Worm (Caenorhabditis elegans) whole organism, late embryonic: ENCODE measurements around the gene dmsr-14.

Experiments used
- ceh-19 ChIP-seq: fragments of 200-800 bp; sonication (Bioruptor generic); optimal IDR thresholded peaks from 2 replicates; lab custom pipeline; 2018; ENCODE audit warnings: mild to moderate bottlenecking, missing genetic modification characterization, missing compliant biosample characterization
- ceh-31 ChIP-seq: sonication (generic microtip); optimal IDR thresholded peaks from 2 replicates; lab custom pipeline; 2016; ENCODE audit warnings: missing genetic modification characterization, missing compliant biosample characterization
- ceh-6 ChIP-seq: fragments of 200-800 bp; sonication (Bioruptor generic); optimal IDR thresholded peaks from 2 replicates; lab custom pipeline; 2018; ENCODE audit warnings: mild to moderate bottlenecking, missing genetic modification characterization, missing compliant biosample characterization
- dmd-4 ChIP-seq: sonication (generic microtip); optimal IDR thresholded peaks from 2 replicates; lab custom pipeline; 2016; ENCODE audit warnings: borderline replicate concordance, missing genetic modification characterization, missing compliant biosample characterization
- elt-2 ChIP-seq: sonication (generic microtip); optimal IDR thresholded peaks from 2 replicates; lab custom pipeline; 2016; ENCODE audit warnings: missing genetic modification reagents, missing genetic modification characterization, missing compliant biosample characterization
- hlh-13 ChIP-seq: fragments of 200-800 bp; sonication (Bioruptor generic); optimal IDR thresholded peaks from 2 replicates; lab custom pipeline; 2018; ENCODE audit warnings: mild to moderate bottlenecking, missing genetic modification characterization, missing compliant biosample characterization
- lin-11 ChIP-seq: fragments of 200-800 bp; sonication (Bioruptor generic); optimal IDR thresholded peaks from 2 replicates; lab custom pipeline; 2018; ENCODE audit warnings: mild to moderate bottlenecking, missing genetic modification characterization, missing compliant biosample characterization
- madf-2 ChIP-seq: sonication (generic microtip); optimal IDR thresholded peaks from 2 replicates; lab custom pipeline; 2017; ENCODE audit warnings: missing genetic modification characterization, missing compliant biosample characterization
- nhr-11 ChIP-seq: fragments of 150-350 bp; optimal IDR thresholded peaks from 2 replicates; lab custom pipeline; 2014; ENCODE audit warnings: missing biosample characterization, missing genetic modification characterization
- pha-4 ChIP-seq: fragments of 150-350 bp; optimal IDR thresholded peaks from 2 replicates; lab custom pipeline; 2018; ENCODE audit warnings: missing biosample characterization, missing genetic modification reagents, missing genetic modification characterization
- pqm-1 ChIP-seq: sonication (generic microtip); optimal IDR thresholded peaks from 2 replicates; lab custom pipeline; 2016; ENCODE audit warnings: missing genetic modification characterization, missing compliant biosample characterization
- sox-2 ChIP-seq: fragments of 200-800 bp; sonication (Bioruptor generic); IDR thresholded peaks from 2 replicates; pipeline ENCODE4 v1.3.6; 2022; ENCODE audit warnings: missing genetic modification reagents, missing genetic modification characterization, missing compliant biosample characterization
- unc-55 ChIP-seq: sonication (generic microtip); optimal IDR thresholded peaks from 2 replicates; lab custom pipeline; 2017; ENCODE audit warnings: missing biosample characterization, missing genetic modification reagents, missing genetic modification characterization

DNA sequence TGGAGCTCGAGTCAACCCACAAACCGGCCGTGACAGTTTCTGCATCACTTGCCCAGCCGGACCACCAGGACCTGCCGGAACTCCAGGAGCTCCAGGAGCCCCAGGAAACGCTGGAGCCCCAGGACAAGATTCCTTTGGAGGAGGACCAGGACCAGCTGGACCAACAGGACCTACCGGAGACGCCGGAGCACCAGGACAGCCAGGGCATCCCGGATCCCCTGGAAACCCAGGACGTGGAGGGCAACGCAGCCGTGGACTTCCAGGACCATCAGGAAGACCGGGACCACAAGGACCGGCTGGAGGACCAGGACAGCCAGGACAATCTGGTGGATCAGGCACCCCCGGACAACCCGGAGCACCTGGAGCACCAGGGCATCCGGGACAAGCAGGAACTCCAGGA lies 13.0 kb upstream of the dmsr-14 start:
- TF ChIP-seq unc-55 (GFP tag; lab: Kevin White, UChicago) (no peak), ceh-31 (tag; lab: Kevin White, UChicago) (no peak), elt-2 (no peak), madf-2 (tag; lab: Kevin White, UChicago) (no peak), lin-11 (tag; lab: Kevin White, UChicago) (no peak), ceh-6 (no peak), hlh-13 (GFP tag; lab: Kevin White, UChicago) (no peak), pha-4 (tag; lab: Kevin White, UChicago) (no peak), nhr-11 (tag; lab: Kevin White, UChicago) (no peak), ceh-19 (no peak), pqm-1 (tag; lab: Kevin White, UChicago) (no peak), dmd-4 (tag; lab: Kevin White, UChicago) (no peak), sox-2 (GFP tag; lab: Robert Waterston, UW) (no peak)
